Worm (Caenorhabditis elegans) whole organism, L1 larva: ENCODE results near the gene Y116A8C.27.

Experiments used
- C34B4.2 ChIP-seq: sonication (generic microtip); optimal IDR thresholded peaks from 2 replicates; lab custom pipeline; 2017; ENCODE audit warnings: mild to moderate bottlenecking, missing genetic modification characterization, missing compliant biosample characterization
- Y116A8C.19 ChIP-seq: sonication (generic microtip); optimal IDR thresholded peaks from 2 replicates; lab custom pipeline; 2016; ENCODE audit warnings: missing compliant biosample characterization, missing genetic modification characterization, borderline replicate concordance
- ceh-63 ChIP-seq: fragments of 200-800 bp; sonication (Bioruptor generic); optimal IDR thresholded peaks from 2 replicates; lab custom pipeline; 2018; ENCODE audit warnings: mild to moderate bottlenecking, missing genetic modification characterization, missing compliant biosample characterization
- ceh-8 ChIP-seq: fragments of 200-800 bp; sonication (Bioruptor generic); optimal IDR thresholded peaks from 2 replicates; lab custom pipeline; 2018; ENCODE audit warnings: mild to moderate bottlenecking, missing genetic modification characterization, moderate library complexity, missing compliant biosample characterization
- dpl-1 ChIP-seq, 3 experiments: fragments of 150-350 bp in 2 of 3; sonication (generic microtip) in 1 of 3; optimal IDR thresholded peaks; 2 replicates each; lab custom pipeline; 2014 to 2017; ENCODE audit warnings: missing biosample characterization in 3 of 3, missing genetic modification characterization in 3 of 3, missing genetic modification reagents in 3 of 3
- dsc-1 ChIP-seq: sonication (generic microtip); optimal IDR thresholded peaks from 2 replicates; lab custom pipeline; 2016; ENCODE audit warnings: mild to moderate bottlenecking, missing genetic modification characterization, missing compliant biosample characterization
- efl-1 ChIP-seq, 4 experiments: fragments of 150-350 bp; optimal IDR thresholded peaks in 3 of 4; peaks in 1 of 4; 1 replicate in 1 of 4; 2 replicates in 3 of 4; lab custom pipeline; 2014; ENCODE audit warnings: missing biosample characterization in 2 of 4, missing genetic modification characterization in 2 of 4, missing genetic modification reagents in 2 of 4
- elt-3 ChIP-seq, 6 experiments: fragments of 150-350 bp in 1 of 6; sonication (generic microtip); optimal IDR thresholded peaks; 2 replicates each; lab custom pipeline; 2017 to 2018; ENCODE audit warnings: missing biosample characterization in 6 of 6, missing genetic modification characterization in 6 of 6, inconsistent platforms in 1 of 6
- fkh-10 ChIP-seq: sonication (generic microtip); optimal IDR thresholded peaks from 2 replicates; lab custom pipeline; 2017; ENCODE audit warnings: missing biosample characterization, missing genetic modification reagents, missing genetic modification characterization
- fkh-4 ChIP-seq: sonication (generic microtip); optimal IDR thresholded peaks from 2 replicates; lab custom pipeline; 2016; ENCODE audit warnings: missing compliant biosample characterization, missing genetic modification characterization, borderline replicate concordance
- fos-1 ChIP-seq: fragments of 150-350 bp; optimal IDR thresholded peaks from 2 replicates; lab custom pipeline; 2014; ENCODE audit warnings: missing biosample characterization, missing genetic modification characterization
- lin-15B ChIP-seq: fragments of 150-350 bp; sonication (generic microtip); optimal IDR thresholded peaks from 3 replicates; lab custom pipeline; 2014; ENCODE audit warnings: missing biosample characterization, missing genetic modification characterization
- lsy-2 ChIP-seq, 2 experiments: fragments of 150-350 bp; optimal IDR thresholded peaks; 2 replicates each; lab custom pipeline; 2014; ENCODE audit warnings: missing biosample characterization in 2 of 2, missing genetic modification characterization in 2 of 2
- mep-1 ChIP-seq: fragments of 150-350 bp; optimal IDR thresholded peaks from 2 replicates; lab custom pipeline; 2014; ENCODE audit warnings: missing biosample characterization, missing genetic modification characterization
- nhr-237 ChIP-seq: fragments of 150-350 bp; optimal IDR thresholded peaks from 2 replicates; lab custom pipeline; 2014; ENCODE audit warnings: missing biosample characterization, missing genetic modification characterization
- nhr-47 ChIP-seq: sonication (generic microtip); optimal IDR thresholded peaks from 2 replicates; lab custom pipeline; 2016; ENCODE audit warnings: mild to moderate bottlenecking, missing genetic modification characterization, moderate library complexity, missing compliant biosample characterization
- nhr-77 ChIP-seq: fragments of 150-350 bp; optimal IDR thresholded peaks from 2 replicates; lab custom pipeline; 2014; ENCODE audit warnings: missing biosample characterization, missing genetic modification characterization
- nhr-90 ChIP-seq: sonication (generic microtip); optimal IDR thresholded peaks from 2 replicates; lab custom pipeline; 2016; ENCODE audit warnings: mild to moderate bottlenecking, missing genetic modification characterization, missing compliant biosample characterization; ENCODE audit not compliant: poor library complexity
- pqm-1 ChIP-seq: sonication (generic microtip); optimal IDR thresholded peaks from 3 replicates; lab custom pipeline; 2017; ENCODE audit warnings: missing biosample characterization, missing genetic modification characterization
- rnt-1 ChIP-seq: sonication (generic microtip); optimal IDR thresholded peaks from 2 replicates; lab custom pipeline; 2016; ENCODE audit warnings: mild to moderate bottlenecking, missing genetic modification characterization, moderate library complexity, missing compliant biosample characterization
- snu-23 ChIP-seq: sonication (generic microtip); optimal IDR thresholded peaks from 2 replicates; lab custom pipeline; 2016; ENCODE audit warnings: missing genetic modification characterization, missing compliant biosample characterization
- swsn-7 ChIP-seq: sonication (generic microtip); optimal IDR thresholded peaks from 2 replicates; lab custom pipeline; 2016; ENCODE audit warnings: missing genetic modification characterization, missing compliant biosample characterization
- unc-130 ChIP-seq: fragments of 150-350 bp; optimal IDR thresholded peaks from 2 replicates; lab custom pipeline; 2017; ENCODE audit warnings: missing biosample characterization, missing genetic modification characterization, inconsistent platforms
- unc-30 ChIP-seq: sonication (generic microtip); optimal IDR thresholded peaks from 2 replicates; lab custom pipeline; 2017; ENCODE audit warnings: missing biosample characterization, missing genetic modification characterization
- unc-98 ChIP-seq: fragments of 200-800 bp; sonication (Bioruptor generic); IDR thresholded peaks from 2 replicates; pipeline ENCODE4 v1.3.6; 2022; ENCODE audit warnings: missing genetic modification characterization, missing compliant biosample characterization
- xbp-1 ChIP-seq: sonication (generic microtip); optimal IDR thresholded peaks from 2 replicates; lab custom pipeline; 2016; ENCODE audit warnings: missing genetic modification characterization, missing compliant biosample characterization

Gene Y116A8C.27

DNA sequence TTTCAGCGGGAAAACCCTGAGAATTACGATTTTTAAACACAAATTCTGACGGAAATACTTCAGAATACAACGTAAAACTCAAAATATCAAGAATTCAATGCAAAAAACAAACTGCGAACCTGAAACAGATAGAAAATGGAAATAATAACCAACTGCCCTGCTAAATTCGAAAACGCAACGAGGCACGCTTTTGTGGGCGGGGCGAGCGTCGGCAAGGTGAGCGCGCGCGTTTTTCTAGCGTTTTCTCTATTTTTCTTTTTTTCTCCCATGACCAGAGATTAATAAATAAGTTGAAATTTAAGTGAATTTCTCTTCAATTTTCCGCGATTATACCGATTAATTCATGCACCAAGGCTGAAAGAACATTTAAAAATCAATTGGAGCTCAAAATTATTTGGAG is 22.5 kb upstream of the Y116A8C.27 start, which contains the start of gene uaf-2 (continued):
- TF ChIP-seq xbp-1 (tag; lab: Kevin White, UChicago) (peak; percentile 0), pqm-1 (tag; lab: Kevin White, UChicago) (no peak), lsy-2 (tag; optimal IDR thresholded peaks at IDR 0.05; lab: Kevin White, UChicago) (peak in 1 of 2 experiments; percentile 52), nhr-77 (tag; lab: Kevin White, UChicago) (no peak), snu-23 (GFP tag; lab: Kevin White, UChicago) (peak; percentile 51)

DNA sequence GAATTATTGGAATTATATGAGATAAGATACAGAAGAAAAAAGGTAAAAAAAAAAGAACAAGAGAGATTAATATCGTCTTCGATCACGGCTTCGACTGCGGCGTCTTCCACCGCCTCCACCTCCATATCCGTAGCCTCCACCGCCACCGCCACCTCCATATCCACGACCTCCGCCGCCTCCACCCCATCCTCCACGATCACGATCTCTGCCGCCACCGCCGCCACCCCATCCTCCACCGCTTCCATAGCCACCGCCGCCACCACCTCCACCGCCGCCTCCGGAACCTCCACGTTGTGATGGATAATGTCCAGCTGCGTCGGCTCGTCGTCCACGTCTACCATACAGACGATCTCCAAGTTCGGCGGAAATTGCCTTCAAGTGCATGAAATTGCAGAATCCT is 20.8 kb upstream of the Y116A8C.27 start:
- TF ChIP-seq ceh-8 (GFP tag; lab: Kevin White, UChicago) (peak; percentile 21), rnt-1 (no peak)
- TF ChIP-seq, all 84 proteins: peak for 1

DNA sequence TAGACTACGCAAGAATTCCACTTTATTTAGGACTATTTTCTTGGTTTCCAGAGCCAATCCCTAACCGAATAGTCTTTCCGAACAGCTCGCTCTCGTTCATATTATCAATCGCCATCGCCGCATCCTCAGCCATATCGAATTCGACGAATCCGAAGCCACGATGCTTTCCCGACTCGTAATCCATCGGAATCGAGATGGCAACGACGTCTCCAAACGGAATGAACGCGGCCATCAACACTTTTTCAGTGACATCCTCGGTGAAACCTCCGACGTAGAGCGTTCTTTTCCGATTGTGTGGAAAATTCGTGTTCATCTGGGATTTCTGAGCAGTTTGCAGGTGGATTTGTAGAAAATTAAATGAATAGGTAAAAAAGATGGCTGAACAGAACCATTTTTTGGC is 20.3 kb upstream of the Y116A8C.27 start, which contains the start of gene cyn-13:
cyn-13 (minus strand) TSS at position 313 of the 400 bp plus-strand sequence.
- TF ChIP-seq Y116A8C.19 (tag; lab: Kevin White, UChicago): no peak
- TF ChIP-seq nhr-77 (tag; lab: Kevin White, UChicago): no peak
- TF ChIP-seq efl-1 (optimal IDR thresholded peaks at IDR 0.05; lab: Kevin White, UChicago): no peak
- TF ChIP-seq efl-1 (GFP tag; optimal IDR thresholded peaks at IDR 0.05 in 1 of 2; lab: Kevin White, UChicago): no peak
- TF ChIP-seq mep-1 (tag; lab: Kevin White, UChicago): no peak
- no peak for TF ChIP-seq elt-3 (tag; optimal IDR thresholded peaks at IDR 0.05; lab: Kevin White, UChicago)
- TF ChIP-seq unc-30 (tag; lab: Kevin White, UChicago): no peak
- TF ChIP-seq fos-1 (tag; lab: Kevin White, UChicago): no peak
- TF ChIP-seq nhr-237 (tag; lab: Kevin White, UChicago): no peak
- no peak for TF ChIP-seq nhr-90 (tag; lab: Kevin White, UChicago)
- no peak for TF ChIP-seq lin-15B (tag; lab: Kevin White, UChicago)

ce11 chrIV:17111813-17112212 is 15.7 kb upstream of the Y116A8C.27 start, which contains the start of gene Y116A8C.33:
TSS of gene Y116A8C.33 (plus strand) at chrIV:17112113.
- no peak for TF ChIP-seq C34B4.2 (tag; lab: Kevin White, UChicago)

DNA sequence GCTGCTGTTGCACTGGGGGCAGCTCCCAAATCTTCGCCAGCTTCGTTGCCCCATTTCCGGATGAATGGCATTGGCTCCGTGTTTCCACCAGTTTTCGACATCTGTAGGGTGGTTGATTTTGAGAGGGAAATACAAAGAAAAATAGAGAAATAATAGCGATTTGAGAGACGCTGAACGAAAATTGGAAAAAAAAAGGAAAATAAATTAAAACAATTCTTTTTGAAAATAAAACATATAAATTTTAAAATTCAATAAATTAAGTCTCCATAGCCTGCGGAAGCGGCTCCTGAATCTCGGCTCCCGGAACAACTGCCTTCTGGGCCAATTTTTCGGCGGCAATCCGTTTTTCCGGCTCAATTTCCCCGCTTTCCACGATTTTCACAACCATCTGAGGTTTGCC is 14.8 kb upstream of the Y116A8C.27 start, which contains the start of gene sfa-1:
sfa-1 (minus strand) TSS at position 101 of the 400 bp plus-strand sequence.
- TF ChIP-seq efl-1 (optimal IDR thresholded peaks at IDR 0.05; lab: Kevin White, UChicago) (no peak), efl-1 (GFP tag; optimal IDR thresholded peaks at IDR 0.05 in 1 of 2; lab: Kevin White, UChicago) (peak in 1 of 2 experiments; percentile 78), fkh-4 (no peak)
- TF ChIP-seq, all 84 proteins: peak for 1

- TF ChIP-seq unc-98 (GFP tag; lab: Robert Waterston, UW) (no peak), nhr-47 (no peak), swsn-7 (tag; lab: Kevin White, UChicago) (no peak), rnt-1 (no peak), elt-3 (tag; optimal IDR thresholded peaks at IDR 0.05; lab: Kevin White, UChicago) (no peak), fkh-10 (no peak), ceh-63 (GFP tag; lab: Kevin White, UChicago) (no peak), unc-130 (no peak)
These were observed 13.4 kb upstream of the Y116A8C.27 start for ce11 chrIV:17109436-17109835.

- TF ChIP-seq dpl-1 (GFP tag; optimal IDR thresholded peaks at IDR 0.05; lab: Kevin White, UChicago): peak in 1 of 3 experiments; percentile 11
- TF ChIP-seq efl-1 (optimal IDR thresholded peaks at IDR 0.05; lab: Kevin White, UChicago): no peak
- TF ChIP-seq efl-1 (GFP tag; optimal IDR thresholded peaks at IDR 0.05 in 1 of 2; lab: Kevin White, UChicago): peak; percentile 30 to 45
- TF ChIP-seq nhr-77 (tag; lab: Kevin White, UChicago): no peak
- TF ChIP-seq, all 84 proteins: peak for 2
These were observed 12.7 kb upstream of the Y116A8C.27 start for ce11 chrIV:17108805-17109204.

ce11 chrIV:17108200-17108599 is 12.1 kb upstream of the Y116A8C.27 start:
- TF ChIP-seq dsc-1 (no peak), unc-98 (GFP tag; lab: Robert Waterston, UW) (0 out of 2 replicates have a peak, but pooled peaks have one; percentile 29)
